Fruit fly (Drosophila melanogaster): ENCODE results near the gene Ser6.

Ser6 gene

DNA sequence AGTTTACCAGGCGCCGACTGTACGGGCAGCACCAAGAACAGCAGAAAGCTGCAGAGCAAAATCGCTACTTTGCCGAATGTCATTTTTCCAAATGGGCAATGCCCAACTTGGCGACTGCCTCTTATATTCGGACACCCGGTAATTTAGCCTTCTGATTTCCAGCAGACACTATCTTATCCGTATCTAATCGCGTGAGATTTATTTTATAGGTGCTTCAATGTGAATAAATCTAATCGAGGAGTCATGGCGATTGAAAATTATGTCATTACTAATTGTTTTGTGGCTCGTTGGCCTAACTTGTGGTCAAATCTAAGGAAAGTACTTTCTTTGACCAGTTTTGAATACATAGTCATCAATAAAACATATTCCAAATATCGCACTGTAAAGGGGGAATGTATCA lies at the start of gene Ser6:
Gene Ser6, minus strand, starts transcription at position 101 of the 400 bp plus-strand sequence.
- TF ChIP-seq brk (GFP tag; optimal IDR thresholded peaks at IDR 0.05) (no peak), foxo (GFP tag; optimal IDR thresholded peaks at IDR 0.05) (no peak), jim (GFP tag; optimal IDR thresholded peaks at IDR 0.05) (no peak), sage (GFP tag; optimal IDR thresholded peaks at IDR 0.05) (no peak), usp (GFP tag; optimal IDR thresholded peaks at IDR 0.05) (no peak), Hr78 (GFP tag; optimal IDR thresholded peaks at IDR 0.05) (no peak), h (GFP tag; optimal IDR thresholded peaks at IDR 0.05) (no peak), dsf (GFP tag; optimal IDR thresholded peaks at IDR 0.05; ENCODE audit: borderline replicate concordance) (no peak), Dif (GFP tag; optimal IDR thresholded peaks at IDR 0.05; ENCODE audit: partially characterized antibody) (no peak), Hr83 (GFP tag; optimal IDR thresholded peaks at IDR 0.05; ENCODE audit: poor library complexity, severe bottlenecking) (no peak), CG9705 (GFP tag; optimal IDR thresholded peaks at IDR 0.05) (no peak), Dfd (GFP tag; optimal IDR thresholded peaks at IDR 0.05) (no peak), Rel (GFP tag; optimal IDR thresholded peaks at IDR 0.05) (no peak), Rel (tag; optimal IDR thresholded peaks at IDR 0.05) (no peak), HLH106 (tag; optimal IDR thresholded peaks at IDR 0.05) (no peak), CG32264 (GFP tag; optimal IDR thresholded peaks at IDR 0.05) (no peak)

dm6 chrX:21010541-21010940 lies 47.2 kb upstream of the Ser6 start:
- TF ChIP-seq jim (GFP tag; optimal IDR thresholded peaks at IDR 0.05) (no peak), woc (GFP tag; optimal IDR thresholded peaks at IDR 0.05) (no peak), Jra (GFP tag; optimal IDR thresholded peaks at IDR 0.05) (no peak), Dif (GFP tag; optimal IDR thresholded peaks at IDR 0.05; ENCODE audit: partially characterized antibody) (no peak), OdsH (GFP tag; optimal IDR thresholded peaks at IDR 0.05) (no peak), dmrt93B (GFP tag; optimal IDR thresholded peaks at IDR 0.05) (no peak), dl (GFP tag; optimal IDR thresholded peaks at IDR 0.05; ENCODE audit: insufficient read depth in 1 of 2, partially characterized antibody in 2 of 2) (no peak), Mio (GFP tag; optimal IDR thresholded peaks at IDR 0.05) (no peak), Dfd (GFP tag; optimal IDR thresholded peaks at IDR 0.05) (no peak), br (GFP tag; optimal IDR thresholded peaks at IDR 0.05) (no peak)

dm6 chrX:20984386-20984785 lies 21.1 kb upstream of the Ser6 start, which contains the start of gene CG11666:
TSS of gene CG11666 (plus strand) at chrX:20984686.
- no peak for TF ChIP-seq foxo (GFP tag; optimal IDR thresholded peaks at IDR 0.05)

DNA sequence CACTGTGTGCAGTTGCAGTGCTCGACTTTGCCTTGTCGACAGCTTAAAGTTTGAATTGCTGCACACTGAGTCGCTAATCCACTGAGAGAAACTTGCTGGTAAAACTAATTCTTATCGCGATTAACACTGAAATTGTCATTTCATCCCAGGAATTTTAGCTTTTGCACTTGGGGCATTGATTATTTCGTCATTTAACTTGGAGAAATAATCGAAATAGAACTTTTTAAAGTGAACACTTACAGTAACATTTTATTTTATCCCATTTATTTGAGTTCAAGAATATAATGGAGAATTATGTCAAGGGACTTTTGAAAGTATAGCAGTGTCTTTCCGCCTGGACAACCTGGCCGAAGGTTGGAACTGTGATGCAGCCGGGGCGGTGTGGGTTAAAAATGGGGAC lies 14.7 kb upstream of the Ser6 start, which contains the start of gene CG44426:
Gene CG44426, plus strand, starts transcription at position 301 of the 400 bp plus-strand sequence.
- TF ChIP-seq OdsH (GFP tag; optimal IDR thresholded peaks at IDR 0.05) (no peak), ey (GFP tag; optimal IDR thresholded peaks at IDR 0.05) (no peak), Myc (optimal IDR thresholded peaks at IDR 0.05) (no peak), sage (GFP tag; optimal IDR thresholded peaks at IDR 0.05) (no peak), Hr78 (GFP tag; optimal IDR thresholded peaks at IDR 0.05) (no peak), tai (GFP tag; optimal IDR thresholded peaks at IDR 0.05) (no peak), dl (GFP tag; optimal IDR thresholded peaks at IDR 0.05; ENCODE audit: insufficient read depth in 1 of 2, partially characterized antibody in 2 of 2) (no peak)

DNA sequence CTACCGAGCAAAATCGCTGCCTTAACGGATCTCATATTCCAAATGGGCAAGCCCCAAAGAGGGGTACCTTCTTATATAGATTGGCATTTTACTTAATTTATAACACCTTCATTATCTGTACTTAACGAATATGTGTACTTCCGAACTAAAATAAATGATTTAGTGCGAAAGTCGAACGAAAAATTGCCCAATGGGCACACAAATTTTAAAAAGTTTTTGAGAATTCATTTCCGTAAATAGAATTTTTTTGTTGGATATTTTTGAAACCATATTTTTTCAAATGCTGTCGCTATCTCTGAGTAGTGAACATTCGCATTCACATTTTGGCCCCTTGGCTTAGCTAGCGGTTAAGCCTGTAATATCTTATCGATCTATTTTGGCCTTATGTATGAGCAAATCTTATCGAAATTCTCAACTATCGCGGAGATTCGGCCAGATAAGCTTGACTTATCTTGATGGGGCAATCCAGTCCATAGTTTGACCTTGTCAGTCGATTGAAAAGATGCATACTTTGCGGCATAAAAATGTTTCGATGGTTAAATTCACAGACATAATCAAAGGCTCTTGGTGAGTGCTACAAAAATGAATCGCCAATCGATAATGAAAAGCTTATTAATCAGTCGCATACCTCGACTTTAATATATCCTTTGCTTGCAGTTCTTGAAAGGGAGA lies 2.2 kb upstream of the Ser6 start, which contains the start of gene CG1304:
Gene CG1304, minus strand, starts transcription at position 51 of the 672 bp plus-strand sequence.
- no peak for TF ChIP-seq Dif (GFP tag; optimal IDR thresholded peaks at IDR 0.05; ENCODE audit: partially characterized antibody)
- TF ChIP-seq tai (GFP tag; optimal IDR thresholded peaks at IDR 0.05): no peak
- no peak for TF ChIP-seq pan (optimal IDR thresholded peaks at IDR 0.05)

DNA sequence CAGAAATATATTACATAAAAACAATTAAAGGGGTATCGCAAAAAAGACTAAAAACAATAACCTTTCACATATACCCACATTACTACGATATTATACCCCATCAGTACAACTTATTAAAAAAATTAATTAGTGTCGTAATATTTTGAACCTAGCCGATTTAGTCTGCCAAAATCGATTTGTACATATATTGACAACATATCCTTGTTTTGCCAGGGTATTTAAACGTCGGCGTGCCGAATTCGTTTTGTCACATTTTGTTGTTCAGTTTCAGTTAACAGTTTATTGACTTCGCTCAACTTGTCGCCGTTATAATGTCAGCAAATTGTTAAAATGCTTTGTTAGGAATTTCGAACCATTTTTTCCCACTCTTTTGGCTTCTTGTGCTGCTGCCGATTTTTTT lies 15.0 kb downstream of the Ser6 start:
- peak; percentile 4 for TF ChIP-seq fru (GFP tag; optimal IDR thresholded peaks at IDR 0.05)
- TF ChIP-seq h (GFP tag; optimal IDR thresholded peaks at IDR 0.05): no peak
- TF ChIP-seq N (GFP tag; optimal IDR thresholded peaks at IDR 0.05): no peak
